Worm (Caenorhabditis elegans): ENCODE data around the gene C53D6.11.

ce11 chrIV:8978047-8978446 is 32.3 kb upstream of the C53D6.11 start:
- TF ChIP-seq ztf-23 (GFP tag; IDR thresholded peaks at IDR 0.05), result no peak
- TF ChIP-seq flt-1 (GFP tag; IDR thresholded peaks at IDR 0.05), result no peak
- no peak for TF ChIP-seq med-1 (GFP tag; optimal IDR thresholded peaks at IDR 0.05; ENCODE audit: insufficient read depth)

Data from whole organism, midembryonic.